Worm (Caenorhabditis elegans) whole organism, young adult: ENCODE measurements around the gene spp-14.

Experiments used
- B0336.3 ChIP-seq: fragments of 200-800 bp; sonication (Bioruptor generic); IDR thresholded peaks from 2 replicates; pipeline ENCODE4 v1.3.6; 2022; ENCODE audit warnings: missing genetic modification characterization, missing compliant biosample characterization
- T26A5.8 ChIP-seq: sonication (generic microtip); optimal IDR thresholded peaks from 2 replicates; lab custom pipeline; 2016; ENCODE audit warnings: missing genetic modification characterization, missing compliant biosample characterization
- ama-1 ChIP-seq, 3 experiments: fragments of 150-350 bp in 1 of 3; sonication (generic microtip) in 2 of 3; optimal IDR thresholded peaks; 2 replicates each; lab custom pipeline; 2014 to 2018; ENCODE audit warnings: missing biosample characterization in 2 of 3, missing genetic modification characterization in 2 of 3, missing genetic modification reagents in 2 of 3
- efl-1 ChIP-seq: fragments of 150-350 bp; optimal IDR thresholded peaks from 2 replicates; lab custom pipeline; 2014; ENCODE audit warnings: missing biosample characterization, missing genetic modification reagents, missing genetic modification characterization
- nfya-1 ChIP-seq: sonication (generic microtip); optimal IDR thresholded peaks from 2 replicates; lab custom pipeline; 2017; ENCODE audit warnings: antibody characterized with exemption, missing compliant biosample characterization, missing genetic modification characterization, borderline replicate concordance; ENCODE audit not compliant: insufficient read depth
- snpc-1.3 ChIP-seq: sonication (generic microtip); optimal IDR thresholded peaks from 2 replicates; lab custom pipeline; 2017; ENCODE audit warnings: missing genetic modification characterization, mild to moderate bottlenecking, missing compliant biosample characterization, antibody characterized with exemption, moderate library complexity, missing genotype, missing genetic modification reagents; ENCODE audit not compliant: insufficient read depth
- snpc-4 ChIP-seq, 5 experiments: fragments of 150-350 bp in 1 of 5; sonication (generic microtip) in 4 of 5; optimal IDR thresholded peaks; 2 replicates each; lab custom pipeline; 2014 to 2018; ENCODE audit warnings: missing genetic modification characterization in 5 of 5, missing biosample characterization in 3 of 5, antibody characterized with exemption in 2 of 5, mild to moderate bottlenecking in 2 of 5, missing compliant biosample characterization in 2 of 5, missing genotype in 2 of 5, moderate library complexity in 2 of 5, missing genetic modification reagents in 1 of 5
- sptf-2 ChIP-seq: fragments of 200-800 bp; sonication (Bioruptor generic); optimal IDR thresholded peaks from 2 replicates; lab custom pipeline; 2018; ENCODE audit warnings: mild to moderate bottlenecking, missing genetic modification characterization, missing compliant biosample characterization

DNA sequence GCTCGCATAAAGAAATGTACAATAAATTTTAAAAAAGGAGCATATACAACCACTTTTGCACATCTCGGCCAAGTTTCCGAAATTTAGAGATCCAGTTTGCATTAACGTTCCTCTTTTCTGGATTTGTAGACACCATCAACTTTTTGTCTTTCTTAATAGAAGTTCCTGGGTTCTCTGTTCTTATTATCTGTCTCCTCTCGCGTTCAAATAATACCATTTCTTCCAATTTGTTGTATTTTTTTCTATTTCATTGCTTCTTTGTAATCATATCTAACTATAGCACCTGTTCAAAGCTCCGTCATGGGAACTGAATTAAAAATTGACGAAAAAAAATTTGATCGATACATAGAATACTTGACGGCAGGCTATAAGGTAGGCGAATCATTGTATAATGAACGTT, 13.6 kb downstream of the spp-14 start, which contains the start of gene K09F5.1:
- TF ChIP-seq nfya-1 (tag; lab: Kevin White, UChicago), result no peak
- TF ChIP-seq sptf-2 (GFP tag; lab: Kevin White, UChicago), result no peak
- no peak for TF ChIP-seq snpc-4 (GFP tag; optimal IDR thresholded peaks at IDR 0.05; lab: Kevin White, UChicago)
- TF ChIP-seq snpc-4 (tag; optimal IDR thresholded peaks at IDR 0.05; lab: Kevin White, UChicago), result no peak
- no peak for TF ChIP-seq ama-1 (optimal IDR thresholded peaks at IDR 0.05; lab: Kevin White, UChicago)
- TF ChIP-seq ama-1 (GFP tag; optimal IDR thresholded peaks at IDR 0.05; lab: Kevin White, UChicago), result no peak
- TF ChIP-seq snpc-1.3 (tag; lab: Kevin White, UChicago), result no peak
- TF ChIP-seq T26A5.8 (tag; lab: Kevin White, UChicago), result no peak
- TF ChIP-seq efl-1, result no peak
- TF ChIP-seq B0336.3 (GFP tag; lab: Robert Waterston, UW), result no peak
